Fruit fly (Drosophila melanogaster) whole organism, embryonic: ENCODE measurements around the gene Osi16.

ENCODE experiments used
- Blimp-1 ChIP-seq: fragments of 200-800 bp; sonication (Bioruptor generic); optimal IDR thresholded peaks from 3 replicates; lab custom pipeline; 2018; ENCODE audit warnings: missing biosample characterization, missing genetic modification characterization, mild to moderate bottlenecking, moderate library complexity, missing genetic modification reagents
- CG10462 ChIP-seq: fragments of 200-800 bp; sonication (Bioruptor generic); optimal IDR thresholded peaks from 2 replicates; lab custom pipeline; 2016; ENCODE audit warnings: missing biosample characterization, missing genetic modification characterization
- CG11093 ChIP-seq: fragments of 200-800 bp; sonication (Bioruptor generic); IDR thresholded peaks from 3 replicates; pipeline ENCODE4 v1.3.6; 2022; ENCODE audit warnings: missing biosample characterization, missing genetic modification characterization
- CG2199 ChIP-seq: fragments of 200-800 bp; sonication (Bioruptor generic); IDR thresholded peaks from 3 replicates; pipeline ENCODE4 v1.3.6; 2022; ENCODE audit warnings: missing biosample characterization, missing genetic modification characterization
- CG2202 ChIP-seq: fragments of 200-800 bp; sonication (Bioruptor generic); optimal IDR thresholded peaks from 2 replicates; lab custom pipeline; 2018; ENCODE audit warnings: missing biosample characterization, mild to moderate bottlenecking, missing genetic modification characterization
- CG7372 ChIP-seq: fragments of 200-800 bp; sonication (Bioruptor generic); IDR thresholded peaks from 2 replicates; pipeline ENCODE4 v1.3.6; 2022; ENCODE audit warnings: missing biosample characterization, missing genetic modification characterization
- CG7556 ChIP-seq: fragments of 200-800 bp; sonication (Bioruptor generic); optimal IDR thresholded peaks from 2 replicates; lab custom pipeline; 2017; ENCODE audit warnings: missing biosample characterization, mild to moderate bottlenecking, missing genetic modification characterization
- CG8765 ChIP-seq: fragments of 200-800 bp; sonication (Bioruptor generic); IDR thresholded peaks from 2 replicates; pipeline ENCODE4 v1.3.6; 2022; ENCODE audit warnings: missing biosample characterization, missing genetic modification characterization
- CrebB ChIP-seq: fragments of 200-800 bp; sonication (Bioruptor generic); optimal IDR thresholded peaks from 3 replicates; lab custom pipeline; 2018; ENCODE audit warnings: missing biosample characterization, mild to moderate bottlenecking, missing genetic modification characterization
- D19B ChIP-seq: fragments of 200-800 bp; sonication (Bioruptor generic); optimal IDR thresholded peaks from 2 replicates; lab custom pipeline; 2017; ENCODE audit warnings: missing biosample characterization, mild to moderate bottlenecking, missing genetic modification characterization
- Dll ChIP-seq: fragments of 200-800 bp; sonication (Bioruptor generic); IDR thresholded peaks from 4 replicates; pipeline ENCODE4 v1.3.6; 2022; ENCODE audit warnings: missing biosample characterization, missing genetic modification characterization; ENCODE audit not compliant: partially characterized antibody
- Dref ChIP-seq: fragments of 200-800 bp; sonication (Bioruptor generic); IDR thresholded peaks from 2 replicates; pipeline ENCODE4 v1.3.6; 2022; ENCODE audit warnings: missing biosample characterization, missing genetic modification characterization
- Ets65A ChIP-seq: fragments of 200-800 bp; sonication (Bioruptor generic); peaks from one replicate; lab custom pipeline; 2016; ENCODE audit warnings: missing biosample characterization, missing genetic modification characterization
- Hand ChIP-seq: fragments of 200-800 bp; sonication (Bioruptor generic); optimal IDR thresholded peaks from 2 replicates; lab custom pipeline; 2017; ENCODE audit warnings: mild to moderate bottlenecking, missing biosample characterization, missing genetic modification reagents, missing genetic modification characterization
- Hr39 ChIP-seq: fragments of >200 bp; optimal IDR thresholded peaks from 2 replicates; lab custom pipeline; 2017
- Hr78 ChIP-seq, 2 experiments: fragments of 200-800 bp in 1 of 2; fragments of >200 bp in 1 of 2; sonication (Bioruptor generic) in 1 of 2; optimal IDR thresholded peaks; 2 replicates each; lab custom pipeline; 2017 to 2019; ENCODE audit warnings: missing biosample characterization in 2 of 2, missing genetic modification characterization in 2 of 2, mild to moderate bottlenecking in 1 of 2, moderate library complexity in 1 of 2
- Jarid2 ChIP-seq: fragments of 200-800 bp; sonication (Bioruptor generic); optimal IDR thresholded peaks from 3 replicates; lab custom pipeline; 2017; ENCODE audit warnings: mild to moderate bottlenecking, missing biosample characterization, missing genetic modification reagents, missing genetic modification characterization
- Med ChIP-seq: fragments of 200-800 bp; sonication (Bioruptor generic); peaks from one replicate; lab custom pipeline; 2016; ENCODE audit warnings: missing biosample characterization, missing genetic modification characterization, mild to moderate bottlenecking, inconsistent platforms, moderate library complexity
- Oaz ChIP-seq: fragments of 200-800 bp; sonication (Bioruptor generic); IDR thresholded peaks from 2 replicates; pipeline ENCODE4 v1.3.6; 2022; ENCODE audit warnings: missing biosample characterization, missing genetic modification characterization
- Trl ChIP-seq, 3 experiments: fragments of >200 bp in 2 of 3; fragments of 200-800 bp in 1 of 3; sonication (Bioruptor generic) in 1 of 3; optimal IDR thresholded peaks; 2 replicates in 1 of 3; 3 replicates in 2 of 3; lab custom pipeline; 2016 to 2017; ENCODE audit warnings: missing biosample characterization in 1 of 3, missing genetic modification characterization in 1 of 3
- ap ChIP-seq: fragments of 200-800 bp; sonication (Bioruptor generic); IDR thresholded peaks from 2 replicates; pipeline ENCODE4 v1.3.6; 2022; ENCODE audit warnings: missing biosample characterization, missing genetic modification characterization
- chinmo ChIP-seq: fragments of 200-800 bp; sonication (Bioruptor generic); IDR thresholded peaks from 4 replicates; pipeline ENCODE4 v1.3.6; 2022; ENCODE audit warnings: missing biosample characterization, missing genetic modification characterization; ENCODE audit not compliant: partially characterized antibody
- ci ChIP-seq: fragments of 200-800 bp; sonication (Bioruptor generic); IDR thresholded peaks from 3 replicates; pipeline ENCODE4 v1.3.6; 2022; ENCODE audit warnings: missing biosample characterization, missing genetic modification characterization
- cwo ChIP-seq: fragments of 200-800 bp; sonication (Bioruptor generic); optimal IDR thresholded peaks from 3 replicates; lab custom pipeline; 2017; ENCODE audit warnings: missing biosample characterization, missing genetic modification characterization, mild to moderate bottlenecking, moderate library complexity, missing genetic modification reagents
- dimm ChIP-seq: fragments of 200-800 bp; sonication (Bioruptor generic); IDR thresholded peaks from 2 replicates; pipeline ENCODE4 v1.3.6; 2022; ENCODE audit warnings: missing biosample characterization, missing genetic modification characterization
- gce ChIP-seq: fragments of 200-800 bp; sonication (Bioruptor generic); IDR thresholded peaks from 3 replicates; pipeline ENCODE4 v1.3.6; 2022; ENCODE audit warnings: missing biosample characterization, missing genetic modification characterization
- ken ChIP-seq: fragments of 200-800 bp; sonication (Bioruptor generic); IDR thresholded peaks from 3 replicates; pipeline ENCODE4 v1.3.6; 2022; ENCODE audit warnings: missing biosample characterization, missing genetic modification characterization
- kni ChIP-seq: fragments of 200-800 bp; sonication (Bioruptor generic); optimal IDR thresholded peaks from 3 replicates; lab custom pipeline; 2017; ENCODE audit warnings: mild to moderate bottlenecking, missing biosample characterization, missing genetic modification reagents, missing genetic modification characterization
- lab ChIP-seq: fragments of 200-800 bp; sonication (Bioruptor generic); optimal IDR thresholded peaks from 3 replicates; lab custom pipeline; 2017; ENCODE audit warnings: missing biosample characterization, missing genetic modification characterization, mild to moderate bottlenecking, moderate library complexity, missing genetic modification reagents
- nerfin-2 ChIP-seq: fragments of 200-800 bp; sonication (Bioruptor generic); IDR thresholded peaks from 2 replicates; pipeline ENCODE4 v1.3.6; 2022; ENCODE audit warnings: missing biosample characterization, missing genetic modification characterization; ENCODE audit not compliant: partially characterized antibody
- oc ChIP-seq: fragments of 200-800 bp; sonication (Bioruptor generic); optimal IDR thresholded peaks from 2 replicates; lab custom pipeline; 2018; ENCODE audit warnings: missing biosample characterization, mild to moderate bottlenecking, missing genetic modification characterization, moderate library complexity
- pan ChIP-seq, 4 experiments: fragments of >200 bp in 3 of 4; fragments of 200-800 bp in 1 of 4; sonication (Bioruptor generic) in 1 of 4; optimal IDR thresholded peaks in 3 of 4; IDR thresholded peaks in 1 of 4; 2 replicates each; pipeline versions ENCODE4 v1.3.6 to Lab custom; 2017 to 2022; ENCODE audit warnings: missing biosample characterization in 2 of 4, missing genetic modification characterization in 2 of 4, mixed read lengths in 1 of 4
- sens ChIP-seq: fragments of 200-800 bp; sonication (Bioruptor generic); peaks from one replicate; lab custom pipeline; 2016; ENCODE audit warnings: missing biosample characterization, missing genetic modification characterization
- slbo ChIP-seq: fragments of 200-800 bp; sonication (Bioruptor generic); IDR thresholded peaks from 2 replicates; pipeline ENCODE4 v1.3.6; 2022; ENCODE audit warnings: missing biosample characterization, missing genetic modification characterization
- sqz ChIP-seq: fragments of 200-800 bp; sonication (Bioruptor generic); optimal IDR thresholded peaks from 3 replicates; lab custom pipeline; 2018; ENCODE audit warnings: missing biosample characterization, mild to moderate bottlenecking, missing genetic modification characterization
- tll ChIP-seq, 2 experiments: fragments of 200-800 bp in 1 of 2; fragments of >200 bp in 1 of 2; sonication (Bioruptor generic) in 1 of 2; optimal IDR thresholded peaks; 2 replicates each; lab custom pipeline; 2017 to 2019; ENCODE audit warnings: missing biosample characterization in 2 of 2, missing genetic modification characterization in 2 of 2, mild to moderate bottlenecking in 1 of 2, moderate library complexity in 1 of 2
- vvl ChIP-seq: fragments of 200-800 bp; sonication (Bioruptor generic); IDR thresholded peaks from 2 replicates; pipeline ENCODE4 v1.3.6; 2022; ENCODE audit warnings: missing biosample characterization, missing genetic modification characterization
- wek ChIP-seq: fragments of 200-800 bp; sonication (Bioruptor generic); optimal IDR thresholded peaks from 3 replicates; lab custom pipeline; 2018; ENCODE audit warnings: missing biosample characterization, mild to moderate bottlenecking, missing genetic modification characterization, moderate library complexity
- zfh1 ChIP-seq: fragments of 200-800 bp; sonication (Bioruptor generic); IDR thresholded peaks from 3 replicates; pipeline ENCODE4 v1.3.6; 2022; ENCODE audit warnings: missing biosample characterization, missing genetic modification characterization

Gene Osi16

DNA sequence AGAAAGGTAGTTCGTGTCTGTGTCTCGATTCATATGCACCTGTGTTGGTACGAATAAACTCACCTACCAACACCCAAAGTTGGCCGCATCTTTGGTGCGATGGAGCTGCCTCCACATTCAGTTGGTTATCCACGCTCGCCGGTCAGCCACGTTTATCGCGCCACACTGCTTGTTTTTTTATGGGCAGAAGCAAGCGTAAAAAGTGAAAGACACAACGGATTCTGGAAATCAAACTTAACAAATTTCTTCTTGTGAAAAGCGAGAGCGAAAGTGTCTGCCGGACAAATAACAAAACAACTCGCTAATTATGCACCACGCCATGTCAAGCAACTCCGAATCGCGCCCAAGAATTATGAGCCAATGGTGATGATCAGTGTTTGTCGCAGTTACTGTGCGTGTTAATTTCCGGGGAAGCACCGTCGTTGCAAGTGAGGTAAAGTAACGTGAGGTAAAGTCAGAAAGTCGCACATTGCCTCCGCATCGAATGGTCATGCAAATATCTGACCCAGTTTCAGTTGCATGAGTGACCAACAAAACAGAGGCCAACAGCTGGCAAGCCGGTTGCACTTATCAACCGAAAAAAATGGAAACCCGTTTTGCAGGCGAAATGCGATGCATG lies 6.7 kb downstream of the Osi16 start, which contains the start of gene Osi17:
Gene Osi17 (plus strand): TSS at position 132 of the 619 bp plus-strand sequence.
- TF ChIP-seq wek (GFP tag; lab: Kevin White, UChicago) (no peak), ken (GFP tag; lab: Robert Waterston, UW) (0 out of 3 replicates have a peak, but pooled peaks have one; percentile 26), CG11093 (GFP tag; lab: Robert Waterston, UW) (0 out of 3 replicates have a peak, but pooled peaks have one; percentile 11), Blimp-1 (peak; percentile 99), Jarid2 (GFP tag; lab: Kevin White, UChicago) (peak; percentile 22), CG2199 (0 out of 3 replicates have a peak, but pooled peaks have one; percentile 61)

DNA sequence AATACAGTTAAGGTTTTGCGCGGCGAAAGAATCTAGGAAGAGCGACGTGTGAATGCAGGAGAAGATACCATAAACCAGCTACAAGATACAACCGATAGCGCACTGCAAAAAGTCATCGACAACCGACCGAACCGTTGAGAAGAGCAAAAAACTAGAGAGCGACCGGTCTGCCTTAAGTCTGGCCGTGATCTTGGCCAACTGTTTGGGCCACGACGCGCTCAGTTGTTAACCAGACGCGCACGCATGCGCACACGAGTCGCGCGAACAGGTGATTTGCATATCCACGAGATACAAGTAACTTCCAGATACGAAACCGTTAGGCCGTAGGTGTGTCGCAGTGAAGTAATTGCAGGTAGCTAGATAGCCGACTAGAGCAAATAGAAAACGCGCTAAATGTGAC lies 10.0 kb downstream of the Osi16 start:
- TF ChIP-seq dimm (GFP tag; lab: Robert Waterston, UW): no peak
- TF ChIP-seq Dref: 0 out of 2 replicates have a peak, but pooled peaks have one; percentile 24
- TF ChIP-seq CG2202: no peak
- peak; percentile 8 for TF ChIP-seq cwo (GFP tag; lab: Kevin White, UChicago)
- TF ChIP-seq Hr39 (lab: Kevin White, UChicago): peak; percentile 98
- peak; percentile 42 for TF ChIP-seq Blimp-1
- peak; percentile 13 to 14 for TF ChIP-seq Trl (optimal IDR thresholded peaks at IDR 0.05; lab: Kevin White, UChicago)
- TF ChIP-seq Trl (GFP tag; optimal IDR thresholded peaks at IDR 0.05; lab: Kevin White, UChicago): no peak
- no peak for TF ChIP-seq CG8765 (GFP tag; lab: Robert Waterston, UW)
- 0 out of 4 replicates have a peak, but pooled peaks have one; percentile 28 for TF ChIP-seq chinmo (GFP tag; lab: Robert Waterston, UW)
- TF ChIP-seq pan (optimal IDR thresholded peaks at IDR 0.05; lab: Kevin White, UChicago): no peak
- peak in 1 of 2 experiments; percentile 31 for TF ChIP-seq pan (GFP tag; optimal IDR thresholded peaks at IDR 0.05 in 1 of 2, IDR thresholded peaks at IDR 0.05 in 1 of 2)
- TF ChIP-seq Dll (GFP tag; lab: Robert Waterston, UW): no peak
- peak; percentile 5 for TF ChIP-seq kni (GFP tag; lab: Kevin White, UChicago)
- peak; percentile 52; the same call in 2 of the 3 replicates for TF ChIP-seq ci (GFP tag; lab: Robert Waterston, UW)
- TF ChIP-seq tll (GFP tag; optimal IDR thresholded peaks at IDR 0.05; lab: Kevin White, UChicago): peak in 1 of 2 experiments; percentile 22
- peak; percentile 68 for TF ChIP-seq vvl (GFP tag; lab: Robert Waterston, UW)

DNA sequence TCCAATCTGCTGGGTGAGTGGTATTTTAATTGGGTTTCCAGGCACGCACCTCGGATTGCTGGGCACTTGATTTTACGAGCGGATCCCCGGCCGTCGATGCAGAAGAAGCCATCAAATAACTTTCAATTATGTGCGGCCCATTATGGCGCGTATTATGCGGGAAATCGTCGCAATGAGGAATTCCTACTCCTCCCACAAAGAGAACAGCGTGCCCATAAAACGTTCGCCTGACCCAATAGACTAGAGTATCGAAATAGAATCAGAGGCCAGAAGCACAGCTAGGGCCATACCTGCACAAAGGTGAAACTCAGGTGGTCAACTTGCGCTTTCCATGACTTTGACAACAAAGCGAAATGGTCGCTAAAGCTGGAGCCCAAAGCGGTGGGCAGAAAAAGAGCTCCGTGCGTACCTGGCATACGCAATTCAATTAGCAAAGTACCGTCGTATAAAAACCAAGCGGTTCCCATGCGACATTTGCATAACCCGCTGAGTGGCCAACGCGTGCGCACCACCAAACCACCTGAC lies 24.8 kb downstream of the Osi16 start, which contains the start of gene Osi18:
Gene Osi18 (plus strand): TSS at position 475 of the 525 bp plus-strand sequence.
- TF ChIP-seq vvl (GFP tag; lab: Robert Waterston, UW) (0 out of 2 replicates have a peak, but pooled peaks have one; percentile 13), slbo (no peak), Med (GFP tag; lab: Kevin White, UChicago) (peak; percentile 48), ap (GFP tag; lab: Robert Waterston, UW) (no peak), nerfin-2 (GFP tag; lab: Robert Waterston, UW) (no peak), D19B (no peak), Blimp-1 (peak; percentile 69), CG10462 (no peak), kni (GFP tag; lab: Kevin White, UChicago) (peak; percentile 71), Hr78 (GFP tag; optimal IDR thresholded peaks at IDR 0.05; lab: Kevin White, UChicago) (peak in 1 of 2 experiments; percentile 38), CG7556 (GFP tag; lab: Kevin White, UChicago) (no peak)

DNA sequence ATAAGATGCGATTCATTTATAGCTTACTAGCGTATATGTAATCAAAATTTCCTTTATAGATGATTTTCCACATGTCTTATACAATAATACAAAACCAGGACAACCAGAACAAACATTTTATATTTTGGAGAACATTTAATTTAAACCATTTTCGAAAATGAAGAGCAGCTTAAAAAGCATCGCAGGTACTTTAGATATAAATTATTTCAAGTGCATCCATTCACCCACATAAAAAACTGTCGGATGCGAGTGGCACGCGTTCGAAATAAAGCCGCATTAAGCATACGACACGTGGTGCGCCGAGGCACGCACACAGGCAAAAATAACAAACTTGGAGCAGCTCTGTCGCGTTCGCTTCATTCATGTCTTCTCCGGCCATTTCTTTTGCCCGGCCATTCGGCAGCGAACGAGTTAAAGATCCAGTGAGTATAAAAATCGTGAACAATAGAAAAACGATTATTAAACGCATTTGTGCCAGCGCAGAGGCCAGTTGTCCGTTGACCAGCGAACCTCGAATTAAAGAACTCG lies 29.9 kb downstream of the Osi16 start, which contains the start of gene Osi19:
Gene Osi19 (plus strand): TSS at position 457 of the 528 bp plus-strand sequence.
- TF ChIP-seq vvl (GFP tag; lab: Robert Waterston, UW) (0 out of 2 replicates have a peak, but pooled peaks have one; percentile 20), oc (peak; percentile 32), chinmo (GFP tag; lab: Robert Waterston, UW) (0 out of 4 replicates have a peak, but pooled peaks have one; percentile 14), CG7372 (GFP tag; lab: Robert Waterston, UW) (peak; percentile 61), Med (GFP tag; lab: Kevin White, UChicago) (peak; percentile 42), Oaz (GFP tag; lab: Robert Waterston, UW) (no peak), sqz (peak; percentile 18), dimm (GFP tag; lab: Robert Waterston, UW) (no peak), Hand (GFP tag; lab: Kevin White, UChicago) (no peak), lab (GFP tag; lab: Kevin White, UChicago) (no peak), CrebB (tag; lab: Kevin White, UChicago) (no peak), CG2199 (0 out of 3 replicates have a peak, but pooled peaks have one; percentile 15), zfh1 (GFP tag; lab: Robert Waterston, UW) (0 out of 3 replicates have a peak, but pooled peaks have one; percentile 39), sens (GFP tag; lab: Kevin White, UChicago) (peak; percentile 86), gce (GFP tag; lab: Robert Waterston, UW) (0 out of 3 replicates have a peak, but pooled peaks have one; percentile 5), Ets65A (GFP tag; lab: Kevin White, UChicago) (peak; percentile 65)
